5 fruit fly cellular contexts compared by ENCODE assay signal in genomic region chr3R:5371563-5371962, dm6.
A peak's percentile ranks its signal among the peaks of the same experiment; 100 is the strongest.
TF ChIP-seq lines count a peak whose summit lies in the region.

Polr2F (plus strand) TSS chr3R:5371795.

TF ChIP-seq in whole organism, adult, 20 proteins besides CTCF, POLR2A, EP300 and RAD21 (continued from another document):
- TF ChIP-seq CG12768 (GFP tag; optimal IDR thresholded peaks at IDR 0.05; lab: Kevin White, UChicago): peak; percentile 81
- peak; percentile 57 for TF ChIP-seq CG33017 (tag; optimal IDR thresholded peaks at IDR 0.05; lab: Kevin White, UChicago)
- TF ChIP-seq CG14711 (tag; optimal IDR thresholded peaks at IDR 0.05; lab: Kevin White, UChicago): peak; percentile 68

TF ChIP-seq in whole organism, embryonic, 481 proteins besides CTCF, POLR2A, EP300 and RAD21 (continued from another document and continues in another):
- TF ChIP-seq ro (GFP tag; IDR thresholded peaks at IDR 0.05; lab: Robert Waterston, UW) (no peak), mld (GFP tag; IDR thresholded peaks at IDR 0.05; lab: Robert Waterston, UW; ENCODE audit: partially characterized antibody) (no peak), mirr (GFP tag; optimal IDR thresholded peaks at IDR 0.05; lab: Kevin White, UChicago) (peak; percentile 72), caup (GFP tag; optimal IDR thresholded peaks at IDR 0.05; lab: Kevin White, UChicago; ENCODE audit: severe bottlenecking) (peak; percentile 92), odd (GFP tag; optimal IDR thresholded peaks at IDR 0.05; lab: Kevin White, UChicago) (no peak), CG4854 (GFP tag; optimal IDR thresholded peaks at IDR 0.05; lab: Kevin White, UChicago) (peak; percentile 87), CG13123 (GFP tag; optimal IDR thresholded peaks at IDR 0.05; lab: Kevin White, UChicago) (peak; percentile 78), Elba2 (GFP tag; optimal IDR thresholded peaks at IDR 0.05; lab: Kevin White, UChicago) (peak; percentile 68), CG8290 (GFP tag; optimal IDR thresholded peaks at IDR 0.05; lab: Kevin White, UChicago) (peak; percentile 89), CG8290 (tag; optimal IDR thresholded peaks at IDR 0.05; lab: Kevin White, UChicago) (peak in 1 of 2 experiments; percentile 95), peb (GFP tag; IDR thresholded peaks at IDR 0.05; lab: Robert Waterston, UW) (0 out of 2 replicates have a peak, but pooled peaks have one; percentile 19), CG10321 (GFP tag; IDR thresholded peaks at IDR 0.05; lab: Robert Waterston, UW) (peak; percentile 43; the same call in 1 of the 2 replicates), Dfd (GFP tag; optimal IDR thresholded peaks at IDR 0.05; lab: Kevin White, UChicago) (no peak), CG16813 (GFP tag; IDR thresholded peaks at IDR 0.05; lab: Robert Waterston, UW; ENCODE audit: partially characterized antibody) (peak; percentile 48; the same call in 1 of the 3 replicates), CG30020 (tag; optimal IDR thresholded peaks at IDR 0.05; lab: Kevin White, UChicago) (peak; percentile 62), CG6813 (GFP tag; optimal IDR thresholded peaks at IDR 0.05; lab: Kevin White, UChicago) (peak; percentile 14), CG12104 (GFP tag; optimal IDR thresholded peaks at IDR 0.05; lab: Kevin White, UChicago) (peak; percentile 40), psq (GFP tag; optimal IDR thresholded peaks at IDR 0.05; lab: Kevin White, UChicago) (peak; percentile 54), tgo (GFP tag; IDR thresholded peaks at IDR 0.05; lab: Robert Waterston, UW) (peak; percentile 67; the same call in 2 of the 3 replicates), crc (GFP tag; optimal IDR thresholded peaks at IDR 0.05; lab: Kevin White, UChicago) (peak; percentile 78), bcd (GFP tag; optimal IDR thresholded peaks at IDR 0.05; lab: Kevin White, UChicago) (peak; percentile 80), MBD-R2 (GFP tag; IDR thresholded peaks at IDR 0.05; lab: Robert Waterston, UW) (peak; percentile 99), vnd (GFP tag; IDR thresholded peaks at IDR 0.05; lab: Robert Waterston, UW; ENCODE audit: partially characterized antibody) (no peak), yki (optimal IDR thresholded peaks at IDR 0.05; lab: Kevin White, UChicago) (no peak), CG12219 (GFP tag; optimal IDR thresholded peaks at IDR 0.05; lab: Kevin White, UChicago) (no peak), CG17385 (GFP tag; optimal IDR thresholded peaks at IDR 0.05; lab: Kevin White, UChicago) (peak; percentile 100), CG15696 (tag; optimal IDR thresholded peaks at IDR 0.05; lab: Kevin White, UChicago) (peak; percentile 67), CHES-1-like (GFP tag; optimal IDR thresholded peaks at IDR 0.05; lab: Kevin White, UChicago) (peak; percentile 96), CG11696 (GFP tag; IDR thresholded peaks at IDR 0.05; lab: Robert Waterston, UW) (no peak), ash1 (GFP tag; optimal IDR thresholded peaks at IDR 0.05; lab: Kevin White, UChicago) (peak; percentile 73)

TF ChIP-seq in whole organism, prepupa, 60 proteins besides CTCF, POLR2A, EP300 and RAD21 (continued from another document and continues in another):
- TF ChIP-seq Gug (GFP tag; IDR thresholded peaks at IDR 0.05; lab: Robert Waterston, UW) (peak; percentile 34; the same call in 1 of the 2 replicates), cyc (GFP tag; optimal IDR thresholded peaks at IDR 0.05; lab: Kevin White, UChicago) (peak; percentile 83), CG6163 (GFP tag; IDR thresholded peaks at IDR 0.05; lab: Robert Waterston, UW) (peak; percentile 72; the same call in 2 of the 3 replicates), CG31627 (GFP tag; optimal IDR thresholded peaks at IDR 0.05; lab: Kevin White, UChicago) (peak; percentile 86), eg (GFP tag; IDR thresholded peaks at IDR 0.05; lab: Robert Waterston, UW) (peak; percentile 45; the same call in 1 of the 3 replicates), Sox14 (GFP tag; optimal IDR thresholded peaks at IDR 0.05; lab: Kevin White, UChicago) (no peak), CG10631 (GFP tag; optimal IDR thresholded peaks at IDR 0.05; lab: Kevin White, UChicago) (no peak), achi (GFP tag; optimal IDR thresholded peaks at IDR 0.05; lab: Kevin White, UChicago) (no peak), lz (GFP tag; optimal IDR thresholded peaks at IDR 0.05; lab: Kevin White, UChicago) (peak; percentile 81), CG11762 (GFP tag; optimal IDR thresholded peaks at IDR 0.05; lab: Kevin White, UChicago; ENCODE audit: insufficient read depth) (no peak), Lpt (GFP tag; optimal IDR thresholded peaks at IDR 0.05; lab: Kevin White, UChicago) (peak; percentile 11), svp (GFP tag; lab: Kevin White, UChicago) (no peak), esn (GFP tag; optimal IDR thresholded peaks at IDR 0.05; lab: Kevin White, UChicago) (peak; percentile 78), CG3032 (tag; optimal IDR thresholded peaks at IDR 0.05; lab: Kevin White, UChicago) (peak; percentile 59), CG8632 (GFP tag; optimal IDR thresholded peaks at IDR 0.05; lab: Kevin White, UChicago) (no peak), CG16779 (tag; optimal IDR thresholded peaks at IDR 0.05; lab: Kevin White, UChicago) (no peak), CG6792 (GFP tag; optimal IDR thresholded peaks at IDR 0.05; lab: Kevin White, UChicago) (no peak), Eip78C (GFP tag; lab: Kevin White, UChicago) (peak; percentile 79), fkh (GFP tag; optimal IDR thresholded peaks at IDR 0.05; lab: Kevin White, UChicago) (no peak), fd59A (GFP tag; optimal IDR thresholded peaks at IDR 0.05; lab: Kevin White, UChicago) (no peak), OdsH (GFP tag; optimal IDR thresholded peaks at IDR 0.05; lab: Kevin White, UChicago) (no peak), CG8319 (GFP tag; optimal IDR thresholded peaks at IDR 0.05; lab: Kevin White, UChicago) (peak; percentile 27), Sox15 (GFP tag; optimal IDR thresholded peaks at IDR 0.05; lab: Kevin White, UChicago) (peak; percentile 55), CG8119 (GFP tag; IDR thresholded peaks at IDR 0.05; lab: Robert Waterston, UW) (no peak), CG7368 (GFP tag; optimal IDR thresholded peaks at IDR 0.05; lab: Kevin White, UChicago) (no peak), Met (GFP tag; optimal IDR thresholded peaks at IDR 0.05; lab: Kevin White, UChicago) (no peak), spab (GFP tag; optimal IDR thresholded peaks at IDR 0.05; lab: Kevin White, UChicago) (no peak), Ets96B (tag; optimal IDR thresholded peaks at IDR 0.05; lab: Kevin White, UChicago) (peak; percentile 42), Blimp-1 (GFP tag; optimal IDR thresholded peaks at IDR 0.05; lab: Kevin White, UChicago) (no peak), dac (GFP tag; optimal IDR thresholded peaks at IDR 0.05; lab: Kevin White, UChicago) (no peak), CG11294 (GFP tag; IDR thresholded peaks at IDR 0.05; lab: Robert Waterston, UW) (peak; percentile 44; the same call in 1 of the 2 replicates), CG11902 (GFP tag; optimal IDR thresholded peaks at IDR 0.05; lab: Kevin White, UChicago) (peak; percentile 58), ss (GFP tag; optimal IDR thresholded peaks at IDR 0.05; lab: Kevin White, UChicago) (no peak), CG34406 (GFP tag; optimal IDR thresholded peaks at IDR 0.05; lab: Kevin White, UChicago) (no peak)

TF ChIP-seq in whole organism, pupa, 21 proteins besides CTCF, POLR2A, EP300 and RAD21 (continued from another document):
- TF ChIP-seq Pif1A (GFP tag; optimal IDR thresholded peaks at IDR 0.05; lab: Kevin White, UChicago) (no peak), CG9948 (tag; optimal IDR thresholded peaks at IDR 0.05; lab: Kevin White, UChicago) (peak; percentile 17)

TF ChIP-seq in whole organism, wandering third instar larva, 38 proteins besides CTCF, POLR2A, EP300 and RAD21 (continued from another document):
- peak; percentile 96 for TF ChIP-seq Hr83 (GFP tag; optimal IDR thresholded peaks at IDR 0.05; lab: Kevin White, UChicago; ENCODE audit: poor library complexity, severe bottlenecking)
- no peak for TF ChIP-seq Jra (GFP tag; optimal IDR thresholded peaks at IDR 0.05; lab: Kevin White, UChicago)
- TF ChIP-seq Myc (optimal IDR thresholded peaks at IDR 0.05; lab: Kevin White, UChicago): peak; percentile 80
- TF ChIP-seq HLH106 (tag; optimal IDR thresholded peaks at IDR 0.05; lab: Kevin White, UChicago): peak; percentile 77
- no peak for TF ChIP-seq tai (GFP tag; optimal IDR thresholded peaks at IDR 0.05; lab: Kevin White, UChicago)
- peak; percentile 65 for TF ChIP-seq psq (GFP tag; optimal IDR thresholded peaks at IDR 0.05; lab: Kevin White, UChicago)
- peak; percentile 74 for TF ChIP-seq CG9705 (GFP tag; optimal IDR thresholded peaks at IDR 0.05; lab: Kevin White, UChicago)
- peak; percentile 22 for TF ChIP-seq sage (GFP tag; optimal IDR thresholded peaks at IDR 0.05; lab: Kevin White, UChicago)
- no peak for TF ChIP-seq Rel (GFP tag; optimal IDR thresholded peaks at IDR 0.05; lab: Kevin White, UChicago)
- peak; percentile 53 for TF ChIP-seq Rel (tag; optimal IDR thresholded peaks at IDR 0.05; lab: Kevin White, UChicago)
